Worm (Caenorhabditis elegans) whole organism, L1 larva: ENCODE data around the gene nhl-2.

Experiments used
- C04F5.9 ChIP-seq: sonication (generic microtip); optimal IDR thresholded peaks from 2 replicates; lab custom pipeline; 2016; ENCODE audit warnings: missing genetic modification characterization, missing compliant biosample characterization
- C16A3.4 ChIP-seq: fragments of 150-350 bp; optimal IDR thresholded peaks from 2 replicates; lab custom pipeline; 2014; ENCODE audit warnings: missing biosample characterization, missing genetic modification characterization
- F16B12.6 ChIP-seq: fragments of 150-350 bp; optimal IDR thresholded peaks from 2 replicates; lab custom pipeline; 2014; ENCODE audit warnings: missing biosample characterization, missing genetic modification characterization
- Y116A8C.19 ChIP-seq: sonication (generic microtip); optimal IDR thresholded peaks from 2 replicates; lab custom pipeline; 2016; ENCODE audit warnings: missing compliant biosample characterization, missing genetic modification characterization, borderline replicate concordance
- alr-1 ChIP-seq: fragments of 200-800 bp; sonication (Bioruptor generic); optimal IDR thresholded peaks from 2 replicates; lab custom pipeline; 2018; ENCODE audit warnings: borderline replicate concordance, mild to moderate bottlenecking, missing genetic modification characterization, missing compliant biosample characterization
- ama-1 ChIP-seq: fragments of 150-350 bp; optimal IDR thresholded peaks from 2 replicates; lab custom pipeline; 2014
- blmp-1 ChIP-seq: fragments of 150-350 bp; optimal IDR thresholded peaks from 2 replicates; lab custom pipeline; 2014; ENCODE audit warnings: missing biosample characterization, missing genetic modification characterization
- ceh-82 ChIP-seq, 3 experiments: fragments of 150-350 bp in 1 of 3; sonication (generic microtip) in 2 of 3; optimal IDR thresholded peaks; 2 replicates each; lab custom pipeline; 2014 to 2017; ENCODE audit warnings: missing biosample characterization in 3 of 3, missing genetic modification characterization in 3 of 3
- ceh-88 ChIP-seq: fragments of 200-800 bp; sonication (Bioruptor generic); IDR thresholded peaks from 2 replicates; pipeline ENCODE4 v1.3.6; 2022; ENCODE audit warnings: missing genetic modification characterization, missing compliant biosample characterization
- dsc-1 ChIP-seq: sonication (generic microtip); optimal IDR thresholded peaks from 2 replicates; lab custom pipeline; 2016; ENCODE audit warnings: mild to moderate bottlenecking, missing genetic modification characterization, missing compliant biosample characterization
- egl-13 ChIP-seq: sonication (generic microtip); optimal IDR thresholded peaks from 2 replicates; lab custom pipeline; 2016; ENCODE audit warnings: missing genotype, missing genetic modification reagents, missing genetic modification characterization, missing compliant biosample characterization
- ets-5 ChIP-seq: fragments of 200-800 bp; sonication (Bioruptor generic); IDR thresholded peaks from 2 replicates; pipeline ENCODE4 v1.3.6; 2022; ENCODE audit warnings: missing genetic modification characterization, missing compliant biosample characterization
- fkh-4 ChIP-seq: sonication (generic microtip); optimal IDR thresholded peaks from 2 replicates; lab custom pipeline; 2016; ENCODE audit warnings: missing compliant biosample characterization, missing genetic modification characterization, borderline replicate concordance
- fkh-8 ChIP-seq: sonication (generic microtip); optimal IDR thresholded peaks from 2 replicates; lab custom pipeline; 2016; ENCODE audit warnings: mild to moderate bottlenecking, missing genetic modification characterization, missing compliant biosample characterization
- fos-1 ChIP-seq: fragments of 150-350 bp; optimal IDR thresholded peaks from 2 replicates; lab custom pipeline; 2014; ENCODE audit warnings: missing biosample characterization, missing genetic modification characterization
- hpl-2 ChIP-seq: fragments of 150-350 bp; optimal IDR thresholded peaks from 2 replicates; lab custom pipeline; 2014; ENCODE audit warnings: missing biosample characterization, missing genetic modification reagents, missing genetic modification characterization
- irx-1 ChIP-seq: sonication (generic microtip); optimal IDR thresholded peaks from 2 replicates; lab custom pipeline; 2016; ENCODE audit warnings: missing genetic modification characterization, missing compliant biosample characterization
- jun-1 ChIP-seq: fragments of 150-350 bp; optimal IDR thresholded peaks from 2 replicates; lab custom pipeline; 2014; ENCODE audit warnings: missing biosample characterization, missing genetic modification reagents, missing genetic modification characterization
- lin-14 ChIP-seq: fragments of 200-800 bp; sonication (Bioruptor generic); optimal IDR thresholded peaks from 2 replicates; lab custom pipeline; 2018; ENCODE audit warnings: mild to moderate bottlenecking, missing genetic modification characterization, moderate library complexity, missing compliant biosample characterization
- lin-15B ChIP-seq: fragments of 150-350 bp; sonication (generic microtip); optimal IDR thresholded peaks from 3 replicates; lab custom pipeline; 2014; ENCODE audit warnings: missing biosample characterization, missing genetic modification characterization
- lin-35 ChIP-seq, 2 experiments: fragments of 150-350 bp; optimal IDR thresholded peaks; 2 replicates each; lab custom pipeline; 2014; ENCODE audit warnings: missing biosample characterization in 2 of 2, missing genetic modification characterization in 2 of 2, missing genetic modification reagents in 2 of 2
- lin-39 ChIP-seq: fragments of 150-350 bp; optimal IDR thresholded peaks from 2 replicates; lab custom pipeline; 2014; ENCODE audit warnings: missing biosample characterization, missing genetic modification reagents, missing genetic modification characterization
- lir-3 ChIP-seq: sonication (generic microtip); optimal IDR thresholded peaks from 2 replicates; lab custom pipeline; 2016; ENCODE audit warnings: mild to moderate bottlenecking, missing genetic modification characterization, moderate library complexity, missing compliant biosample characterization; ENCODE audit not compliant: poor library complexity
- lsy-2 ChIP-seq, 2 experiments: fragments of 150-350 bp; optimal IDR thresholded peaks; 2 replicates each; lab custom pipeline; 2014; ENCODE audit warnings: missing biosample characterization in 2 of 2, missing genetic modification characterization in 2 of 2
- mef-2 ChIP-seq: fragments of 150-350 bp; optimal IDR thresholded peaks from 2 replicates; lab custom pipeline; 2014; ENCODE audit warnings: missing biosample characterization, missing genetic modification characterization
- nhr-20 ChIP-seq: sonication (generic microtip); optimal IDR thresholded peaks from 2 replicates; lab custom pipeline; 2016; ENCODE audit warnings: mild to moderate bottlenecking, missing genetic modification characterization, missing compliant biosample characterization
- nhr-28 ChIP-seq: fragments of 150-350 bp; optimal IDR thresholded peaks from 2 replicates; lab custom pipeline; 2014; ENCODE audit warnings: missing biosample characterization, missing genetic modification characterization
- nhr-47 ChIP-seq: sonication (generic microtip); optimal IDR thresholded peaks from 2 replicates; lab custom pipeline; 2016; ENCODE audit warnings: mild to moderate bottlenecking, missing genetic modification characterization, moderate library complexity, missing compliant biosample characterization
- nhr-71 ChIP-seq: sonication (generic microtip); optimal IDR thresholded peaks from 2 replicates; lab custom pipeline; 2016; ENCODE audit warnings: mild to moderate bottlenecking, missing genetic modification characterization, moderate library complexity, missing compliant biosample characterization
- nhr-77 ChIP-seq: fragments of 150-350 bp; optimal IDR thresholded peaks from 2 replicates; lab custom pipeline; 2014; ENCODE audit warnings: missing biosample characterization, missing genetic modification characterization
- nhr-85 ChIP-seq: sonication (generic microtip); peaks from one replicate; lab custom pipeline; 2016; ENCODE audit warnings: missing genetic modification characterization, inconsistent platforms, missing compliant biosample characterization
- nhr-90 ChIP-seq: sonication (generic microtip); optimal IDR thresholded peaks from 2 replicates; lab custom pipeline; 2016; ENCODE audit warnings: mild to moderate bottlenecking, missing genetic modification characterization, missing compliant biosample characterization; ENCODE audit not compliant: poor library complexity
- pag-3 ChIP-seq: sonication (generic microtip); optimal IDR thresholded peaks from 2 replicates; lab custom pipeline; 2017; ENCODE audit warnings: missing genetic modification characterization, mild to moderate bottlenecking, missing compliant biosample characterization, antibody characterized with exemption, borderline replicate concordance; ENCODE audit not compliant: insufficient read depth
- pax-3 ChIP-seq: fragments of 200-800 bp; sonication (Bioruptor generic); optimal IDR thresholded peaks from 2 replicates; lab custom pipeline; 2018; ENCODE audit warnings: mild to moderate bottlenecking, missing genetic modification characterization, moderate library complexity, missing compliant biosample characterization
- snu-23 ChIP-seq: sonication (generic microtip); optimal IDR thresholded peaks from 2 replicates; lab custom pipeline; 2016; ENCODE audit warnings: missing genetic modification characterization, missing compliant biosample characterization
- sox-4 ChIP-seq: sonication (generic microtip); optimal IDR thresholded peaks from 2 replicates; lab custom pipeline; 2016; ENCODE audit warnings: missing genetic modification characterization, missing compliant biosample characterization
- sptf-1 ChIP-seq: fragments of 150-350 bp; optimal IDR thresholded peaks from 2 replicates; lab custom pipeline; 2014; ENCODE audit warnings: missing biosample characterization, missing genetic modification characterization
- tlp-1 ChIP-seq: fragments of 150-350 bp; optimal IDR thresholded peaks from 2 replicates; lab custom pipeline; 2014; ENCODE audit warnings: missing biosample characterization, missing genetic modification characterization
- unc-130 ChIP-seq: fragments of 150-350 bp; optimal IDR thresholded peaks from 2 replicates; lab custom pipeline; 2017; ENCODE audit warnings: missing biosample characterization, missing genetic modification characterization, inconsistent platforms
- unc-30 ChIP-seq: sonication (generic microtip); optimal IDR thresholded peaks from 2 replicates; lab custom pipeline; 2017; ENCODE audit warnings: missing biosample characterization, missing genetic modification characterization
- unc-86 ChIP-seq: sonication (generic microtip); optimal IDR thresholded peaks from 2 replicates; lab custom pipeline; 2016; ENCODE audit warnings: missing genetic modification characterization, missing compliant biosample characterization
- zag-1 ChIP-seq: fragments of 150-350 bp; optimal IDR thresholded peaks from 2 replicates; lab custom pipeline; 2014; ENCODE audit warnings: missing biosample characterization, missing genetic modification characterization
- zip-4 ChIP-seq: fragments of 200-800 bp; sonication (Bioruptor generic); optimal IDR thresholded peaks from 2 replicates; lab custom pipeline; 2018; ENCODE audit warnings: mild to moderate bottlenecking, missing genetic modification characterization, moderate library complexity, missing compliant biosample characterization
- ztf-11 ChIP-seq, 2 experiments: sonication (generic microtip); optimal IDR thresholded peaks; 2 replicates each; lab custom pipeline; 2016 to 2017; ENCODE audit warnings: missing genetic modification characterization in 2 of 2, missing biosample characterization in 1 of 2, missing compliant biosample characterization in 1 of 2
- ztf-4 ChIP-seq: fragments of 150-350 bp; optimal IDR thresholded peaks from 2 replicates; lab custom pipeline; 2014; ENCODE audit warnings: missing biosample characterization, missing genetic modification characterization

nhl-2 gene

ce11 chrIII:4868643-4869042 is 30.2 kb downstream of the nhl-2 start, which contains the start of the genes msd-4 and C35D10.3:
msd-4 (minus strand) TSS chrIII:4868743.
C35D10.3 (plus strand) TSS chrIII:4868921.
- TF ChIP-seq irx-1 (tag; lab: Kevin White, UChicago) (no peak), ceh-82 (tag; optimal IDR thresholded peaks at IDR 0.05; lab: Kevin White, UChicago) (no peak)

DNA sequence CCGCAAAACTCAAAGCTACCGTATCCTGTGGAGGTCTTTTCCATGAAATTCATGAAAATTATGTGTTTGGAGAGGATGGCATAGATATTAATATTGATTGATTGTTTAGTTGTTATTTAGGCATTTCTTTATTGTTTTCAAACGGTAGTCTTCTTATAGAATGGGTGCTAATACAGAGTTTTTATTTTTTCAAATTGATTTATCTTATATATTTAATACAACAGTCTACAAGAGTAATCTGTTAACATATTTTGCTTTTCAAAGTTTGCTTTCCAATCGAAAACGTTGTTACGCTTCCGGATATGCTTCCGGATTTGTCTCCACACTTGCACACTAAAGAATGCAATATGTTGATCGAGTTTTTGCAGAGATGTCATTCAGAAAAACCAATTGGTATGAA is 32.1 kb downstream of the nhl-2 start, which contains the start of gene C35D10.17:
Gene C35D10.17, plus strand, starts transcription at position 301 of the 400 bp plus-strand sequence.
- TF ChIP-seq lin-15B (tag; lab: Kevin White, UChicago): no peak
- TF ChIP-seq Y116A8C.19: no peak
- TF ChIP-seq ceh-88: no peak

DNA sequence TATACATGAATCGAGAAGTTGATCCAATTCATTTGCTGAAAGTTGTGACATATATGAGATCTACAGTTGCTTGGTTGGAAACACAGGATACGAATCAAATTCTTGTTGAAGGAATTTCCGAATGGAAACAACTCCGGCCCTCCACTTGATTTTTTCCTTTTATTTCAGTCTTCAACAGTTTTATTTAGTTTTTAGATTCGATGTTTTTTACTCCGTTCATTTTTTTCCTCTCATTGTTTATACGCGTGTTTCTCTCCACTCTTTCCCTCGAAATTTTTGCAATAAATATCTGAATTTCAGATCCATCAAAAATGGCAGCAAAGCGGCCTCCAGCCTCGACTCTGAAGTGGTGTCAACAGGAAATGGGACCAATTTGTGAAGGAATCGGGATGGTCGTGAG is 35.8 kb downstream of the nhl-2 start, which contains the start of gene coq-8:
Gene coq-8, plus strand, starts transcription at position 301 of the 400 bp plus-strand sequence.
- TF ChIP-seq nhr-90: no peak
- no peak for TF ChIP-seq nhr-28
- TF ChIP-seq hpl-2 (GFP tag; lab: Kevin White, UChicago): no peak
- no peak for TF ChIP-seq jun-1
- TF ChIP-seq nhr-71 (tag; lab: Kevin White, UChicago): no peak
- TF ChIP-seq ztf-11 (tag; optimal IDR thresholded peaks at IDR 0.05; lab: Kevin White, UChicago): no peak
- no peak for TF ChIP-seq lin-39 (tag; lab: Kevin White, UChicago)
- no peak for TF ChIP-seq mef-2 (tag; lab: Kevin White, UChicago)
- TF ChIP-seq lsy-2 (tag; optimal IDR thresholded peaks at IDR 0.05; lab: Kevin White, UChicago): no peak
- TF ChIP-seq ama-1: no peak
- TF ChIP-seq F16B12.6 (tag; lab: Kevin White, UChicago): no peak
- TF ChIP-seq, all 84 proteins: peak for 0

DNA sequence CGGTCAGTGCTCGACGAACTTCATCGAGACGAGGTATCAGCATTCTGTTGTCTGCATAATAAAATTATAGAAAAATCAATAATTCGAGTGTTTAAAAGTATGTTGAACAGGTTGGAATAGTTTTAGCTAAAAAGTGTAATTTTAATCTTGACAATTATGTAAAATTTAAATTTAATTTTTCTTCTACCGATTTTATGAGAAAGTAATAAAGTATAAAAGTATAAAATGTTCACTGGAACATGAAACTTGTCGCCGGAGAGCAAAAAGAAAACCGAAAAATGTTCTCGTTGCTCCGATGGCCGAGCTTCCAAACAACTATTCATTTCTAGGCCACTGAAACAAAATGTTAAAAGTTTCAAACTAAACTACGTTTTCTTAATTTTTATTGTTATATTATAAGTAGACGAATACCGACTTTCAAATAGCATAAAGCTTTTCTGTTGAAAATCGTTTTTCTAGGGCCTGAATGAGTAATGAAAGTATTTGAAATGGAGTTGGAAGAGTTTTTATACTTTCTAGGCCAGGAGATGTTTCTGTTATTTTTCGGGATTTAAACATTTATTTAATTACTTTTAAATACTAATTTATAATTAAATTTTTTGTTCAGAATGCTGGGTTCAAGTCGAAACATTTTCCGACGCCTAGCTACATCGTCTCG is 37.0 kb downstream of the nhl-2 start, which contains the start of the genes C35D10.10 and C35D10.5:
Gene C35D10.10, minus strand, starts transcription at position 51 of the 658 bp plus-strand sequence.
Gene C35D10.5, plus strand, starts transcription at position 608 of the 658 bp plus-strand sequence.
- TF ChIP-seq ceh-88 (no peak), C16A3.4 (tag; lab: Kevin White, UChicago) (no peak), pax-3 (tag; lab: Kevin White, UChicago) (no peak), sptf-1 (tag; lab: Kevin White, UChicago) (no peak), jun-1 (no peak), alr-1 (tag; lab: Kevin White, UChicago) (no peak), pag-3 (tag; lab: Kevin White, UChicago) (no peak), lir-3 (peak; percentile 62), nhr-85 (tag; lab: Kevin White, UChicago) (no peak), blmp-1 (tag; lab: Kevin White, UChicago) (no peak), fkh-8 (tag; lab: Kevin White, UChicago) (no peak), snu-23 (GFP tag; lab: Kevin White, UChicago) (peak; percentile 4), egl-13 (tag; lab: Kevin White, UChicago) (no peak), lin-14 (GFP tag; lab: Kevin White, UChicago) (no peak), dsc-1 (peak; percentile 7), ceh-82 (tag; optimal IDR thresholded peaks at IDR 0.05; lab: Kevin White, UChicago) (no peak), zag-1 (tag; lab: Kevin White, UChicago) (no peak), lin-35 (GFP tag; optimal IDR thresholded peaks at IDR 0.05; lab: Kevin White, UChicago) (no peak), nhr-47 (peak; percentile 42), ztf-4 (tag; lab: Kevin White, UChicago) (no peak), tlp-1 (tag; lab: Kevin White, UChicago) (no peak), lin-15B (tag; lab: Kevin White, UChicago) (no peak), fos-1 (no peak), C04F5.9 (tag; lab: Kevin White, UChicago) (no peak), zip-4 (no peak), irx-1 (tag; lab: Kevin White, UChicago) (peak; percentile 33), nhr-71 (tag; lab: Kevin White, UChicago) (peak; percentile 34), unc-130 (tag; lab: Kevin White, UChicago) (no peak), lsy-2 (tag; optimal IDR thresholded peaks at IDR 0.05; lab: Kevin White, UChicago) (peak in 1 of 2 experiments; percentile 35), nhr-77 (tag; lab: Kevin White, UChicago) (no peak), ztf-11 (tag; optimal IDR thresholded peaks at IDR 0.05; lab: Kevin White, UChicago) (peak in 1 of 2 experiments; percentile 39), ets-5 (no peak), unc-86 (tag; lab: Kevin White, UChicago) (no peak), sox-4 (tag; lab: Kevin White, UChicago) (no peak), nhr-20 (tag; lab: Kevin White, UChicago) (peak; percentile 12), fkh-4 (no peak), unc-30 (no peak), nhr-90 (peak; percentile 48)
